Worm (Caenorhabditis elegans) whole organism, late embryonic: Measurements from ENCODE around the gene F45E4.5.

ENCODE experiments used
- F13H6.1 ChIP-seq: sonication (generic microtip); optimal IDR thresholded peaks from 2 replicates; lab custom pipeline; 2016; ENCODE audit warnings: missing genetic modification characterization, missing compliant biosample characterization
- K09A11.1 ChIP-seq: sonication (generic microtip); optimal IDR thresholded peaks from 2 replicates; lab custom pipeline; 2017; ENCODE audit warnings: antibody characterized with exemption, mild to moderate bottlenecking, missing genetic modification characterization, missing compliant biosample characterization; ENCODE audit not compliant: insufficient read depth
- T23F11.4 ChIP-seq: fragments of 200-800 bp; sonication (Bioruptor generic); optimal IDR thresholded peaks from 2 replicates; lab custom pipeline; 2018; ENCODE audit warnings: mild to moderate bottlenecking, missing genetic modification characterization, missing compliant biosample characterization
- Y22D7AL.16 ChIP-seq: sonication (generic microtip); optimal IDR thresholded peaks from 2 replicates; lab custom pipeline; 2016; ENCODE audit warnings: missing genetic modification characterization, missing compliant biosample characterization
- ahr-1 ChIP-seq: sonication (generic microtip); optimal IDR thresholded peaks from 2 replicates; lab custom pipeline; 2016; ENCODE audit warnings: missing genetic modification characterization, missing compliant biosample characterization
- ama-1 ChIP-seq: fragments of 150-350 bp; optimal IDR thresholded peaks from 2 replicates; lab custom pipeline; 2014
- ceh-14 ChIP-seq: sonication (generic microtip); optimal IDR thresholded peaks from 2 replicates; lab custom pipeline; 2016; ENCODE audit warnings: missing genotype, missing genetic modification characterization, missing compliant biosample characterization
- ceh-18 ChIP-seq: sonication (generic microtip); optimal IDR thresholded peaks from 2 replicates; lab custom pipeline; 2016; ENCODE audit warnings: missing genetic modification characterization, missing compliant biosample characterization
- ceh-19 ChIP-seq: fragments of 200-800 bp; sonication (Bioruptor generic); optimal IDR thresholded peaks from 2 replicates; lab custom pipeline; 2018; ENCODE audit warnings: mild to moderate bottlenecking, missing genetic modification characterization, missing compliant biosample characterization
- ceh-2 ChIP-seq: sonication (generic microtip); optimal IDR thresholded peaks from 2 replicates; lab custom pipeline; 2016; ENCODE audit warnings: missing genotype, missing genetic modification characterization, missing compliant biosample characterization
- ceh-22 ChIP-seq: sonication (generic microtip); optimal IDR thresholded peaks from 2 replicates; lab custom pipeline; 2017; ENCODE audit warnings: missing biosample characterization, missing genetic modification characterization
- ceh-24 ChIP-seq: sonication (generic microtip); optimal IDR thresholded peaks from 2 replicates; lab custom pipeline; 2016; ENCODE audit warnings: mild to moderate bottlenecking, missing genetic modification characterization, missing compliant biosample characterization
- ceh-30 ChIP-seq: fragments of 150-350 bp; optimal IDR thresholded peaks from 2 replicates; lab custom pipeline; 2014; ENCODE audit warnings: missing biosample characterization, missing genetic modification characterization
- ceh-31 ChIP-seq: sonication (generic microtip); optimal IDR thresholded peaks from 2 replicates; lab custom pipeline; 2016; ENCODE audit warnings: missing genetic modification characterization, missing compliant biosample characterization
- ceh-34 ChIP-seq: sonication (generic microtip); optimal IDR thresholded peaks from 2 replicates; lab custom pipeline; 2016; ENCODE audit warnings: mild to moderate bottlenecking, missing genetic modification characterization, missing compliant biosample characterization
- ceh-48 ChIP-seq: sonication (generic microtip); optimal IDR thresholded peaks from 2 replicates; lab custom pipeline; 2016; ENCODE audit warnings: missing genetic modification characterization, inconsistent platforms, missing compliant biosample characterization
- ceh-9 ChIP-seq: sonication (generic microtip); optimal IDR thresholded peaks from 2 replicates; lab custom pipeline; 2016; ENCODE audit warnings: mild to moderate bottlenecking, missing genetic modification characterization, inconsistent platforms, missing compliant biosample characterization
- che-1 ChIP-seq: sonication (generic microtip); optimal IDR thresholded peaks from 2 replicates; lab custom pipeline; 2016; ENCODE audit warnings: mild to moderate bottlenecking, missing genetic modification characterization, missing compliant biosample characterization
- dmd-4 ChIP-seq: sonication (generic microtip); optimal IDR thresholded peaks from 2 replicates; lab custom pipeline; 2016; ENCODE audit warnings: borderline replicate concordance, missing genetic modification characterization, missing compliant biosample characterization
- dve-1 ChIP-seq: sonication (generic microtip); optimal IDR thresholded peaks from 2 replicates; lab custom pipeline; 2017; ENCODE audit warnings: antibody characterized with exemption, mild to moderate bottlenecking, missing genetic modification characterization, missing compliant biosample characterization
- ets-4 ChIP-seq: sonication (generic microtip); optimal IDR thresholded peaks from 2 replicates; lab custom pipeline; 2016; ENCODE audit warnings: missing genetic modification characterization, missing compliant biosample characterization
- eyg-1 ChIP-seq: sonication (generic microtip); optimal IDR thresholded peaks from 2 replicates; lab custom pipeline; 2016; ENCODE audit warnings: missing genotype, missing genetic modification characterization, missing compliant biosample characterization
- fkh-10 ChIP-seq: fragments of 150-350 bp; optimal IDR thresholded peaks from 2 replicates; lab custom pipeline; 2014; ENCODE audit warnings: missing biosample characterization, missing genetic modification reagents, missing genetic modification characterization
- fkh-6 ChIP-seq: sonication (generic microtip); optimal IDR thresholded peaks from 2 replicates; lab custom pipeline; 2016; ENCODE audit warnings: missing genetic modification characterization, missing compliant biosample characterization
- gmeb-2 ChIP-seq: sonication (generic microtip); optimal IDR thresholded peaks from 2 replicates; lab custom pipeline; 2016; ENCODE audit warnings: missing genetic modification characterization, inconsistent platforms, missing compliant biosample characterization
- hlh-13 ChIP-seq: fragments of 200-800 bp; sonication (Bioruptor generic); optimal IDR thresholded peaks from 2 replicates; lab custom pipeline; 2018; ENCODE audit warnings: mild to moderate bottlenecking, missing genetic modification characterization, missing compliant biosample characterization
- hlh-15 ChIP-seq: sonication (generic microtip); optimal IDR thresholded peaks from 2 replicates; lab custom pipeline; 2016; ENCODE audit warnings: missing genetic modification characterization, missing compliant biosample characterization
- hlh-30 ChIP-seq: sonication (generic microtip); optimal IDR thresholded peaks from 2 replicates; lab custom pipeline; 2017; ENCODE audit warnings: antibody characterized with exemption, missing genetic modification characterization, missing compliant biosample characterization; ENCODE audit not compliant: insufficient read depth
- hlh-8 ChIP-seq: sonication (generic microtip); optimal IDR thresholded peaks from 2 replicates; lab custom pipeline; 2016; ENCODE audit warnings: missing genotype, missing genetic modification characterization, missing compliant biosample characterization
- lim-6 ChIP-seq: sonication (generic microtip); optimal IDR thresholded peaks from 2 replicates; lab custom pipeline; 2016; ENCODE audit warnings: missing genetic modification characterization, missing compliant biosample characterization
- nfya-1 ChIP-seq: sonication (generic microtip); optimal IDR thresholded peaks from 2 replicates; lab custom pipeline; 2017; ENCODE audit warnings: missing genetic modification characterization, mild to moderate bottlenecking, missing compliant biosample characterization, antibody characterized with exemption, moderate library complexity
- nhr-11 ChIP-seq: fragments of 150-350 bp; optimal IDR thresholded peaks from 2 replicates; lab custom pipeline; 2014; ENCODE audit warnings: missing biosample characterization, missing genetic modification characterization
- nhr-232 ChIP-seq: sonication (generic microtip); optimal IDR thresholded peaks from 2 replicates; lab custom pipeline; 2016; ENCODE audit warnings: missing genetic modification characterization, missing compliant biosample characterization
- odd-2 ChIP-seq: sonication (generic microtip); optimal IDR thresholded peaks from 2 replicates; lab custom pipeline; 2017; ENCODE audit warnings: antibody characterized with exemption, mild to moderate bottlenecking, missing genetic modification characterization, missing compliant biosample characterization
- pax-1 ChIP-seq: fragments of 150-350 bp; optimal IDR thresholded peaks from 2 replicates; lab custom pipeline; 2014; ENCODE audit warnings: missing biosample characterization, missing genetic modification characterization
- pha-2 ChIP-seq: sonication (generic microtip); optimal IDR thresholded peaks from 2 replicates; lab custom pipeline; 2017; ENCODE audit warnings: mild to moderate bottlenecking, missing genetic modification characterization, missing compliant biosample characterization
- pha-4 ChIP-seq: fragments of 150-350 bp; optimal IDR thresholded peaks from 2 replicates; lab custom pipeline; 2018; ENCODE audit warnings: missing biosample characterization, missing genetic modification reagents, missing genetic modification characterization
- ref-2 ChIP-seq: sonication (generic microtip); optimal IDR thresholded peaks from 2 replicates; lab custom pipeline; 2016; ENCODE audit warnings: missing genetic modification characterization, missing compliant biosample characterization
- sdc-2 ChIP-seq: sonication (generic microtip); optimal IDR thresholded peaks from 2 replicates; lab custom pipeline; 2016; ENCODE audit warnings: missing genotype, missing genetic modification characterization, missing compliant biosample characterization
- syd-9 ChIP-seq: sonication (generic microtip); optimal IDR thresholded peaks from 2 replicates; lab custom pipeline; 2016; ENCODE audit warnings: mild to moderate bottlenecking, missing genetic modification characterization, moderate library complexity, missing compliant biosample characterization
- tbx-2 ChIP-seq: sonication (generic microtip); optimal IDR thresholded peaks from 2 replicates; lab custom pipeline; 2016; ENCODE audit warnings: missing genetic modification characterization, missing compliant biosample characterization
- tbx-7 ChIP-seq: sonication (generic microtip); optimal IDR thresholded peaks from 2 replicates; lab custom pipeline; 2016; ENCODE audit warnings: missing genotype, missing genetic modification characterization, missing compliant biosample characterization
- ttx-3 ChIP-seq: sonication (generic microtip); optimal IDR thresholded peaks from 2 replicates; lab custom pipeline; 2016; ENCODE audit warnings: missing genetic modification reagents, missing genetic modification characterization, missing compliant biosample characterization
- unc-42 ChIP-seq: sonication (generic microtip); optimal IDR thresholded peaks from 2 replicates; lab custom pipeline; 2016; ENCODE audit warnings: missing genotype, missing genetic modification characterization, missing compliant biosample characterization
- unc-55 ChIP-seq: sonication (generic microtip); optimal IDR thresholded peaks from 2 replicates; lab custom pipeline; 2017; ENCODE audit warnings: missing biosample characterization, missing genetic modification reagents, missing genetic modification characterization
- unc-86 ChIP-seq: sonication (generic microtip); optimal IDR thresholded peaks from 2 replicates; lab custom pipeline; 2016; ENCODE audit warnings: missing genetic modification characterization, missing compliant biosample characterization
- zip-5 ChIP-seq: sonication (generic microtip); optimal IDR thresholded peaks from 2 replicates; lab custom pipeline; 2016; ENCODE audit warnings: missing genetic modification characterization, missing compliant biosample characterization
- ztf-16 ChIP-seq: sonication (generic microtip); optimal IDR thresholded peaks from 2 replicates; lab custom pipeline; 2017; ENCODE audit warnings: missing genetic modification characterization, missing compliant biosample characterization

The F45E4.5 gene

ce11 chrIV:7585273-7585882 is 43.5 kb downstream of the F45E4.5 start:
- TF ChIP-seq ets-4 (no peak), ceh-19 (no peak), syd-9 (tag; lab: Kevin White, UChicago) (no peak), ama-1 (lab: Kevin White, UChicago) (no peak), Y22D7AL.16 (tag; lab: Kevin White, UChicago) (no peak), che-1 (no peak), odd-2 (tag; lab: Kevin White, UChicago) (no peak), ceh-14 (peak; percentile 25), ceh-48 (peak; percentile 76), nfya-1 (peak; percentile 30), hlh-15 (tag; lab: Kevin White, UChicago) (no peak), unc-86 (tag; lab: Kevin White, UChicago) (no peak), ceh-24 (tag; lab: Kevin White, UChicago) (no peak), fkh-6 (tag; lab: Kevin White, UChicago) (no peak), pha-2 (tag; lab: Kevin White, UChicago) (no peak), ceh-31 (tag; lab: Kevin White, UChicago) (peak; percentile 54), unc-55 (GFP tag; lab: Kevin White, UChicago) (no peak), fkh-10 (GFP tag; lab: Kevin White, UChicago) (no peak), unc-42 (peak; percentile 88)

ce11 chrIV:7580062-7580614 is 48.7 kb downstream of the F45E4.5 start, which contains the start of the genes cec-5 and nol-10:
Gene cec-5, minus strand, starts transcription at chrIV:7580112.
Gene nol-10, plus strand, starts transcription at chrIV:7580597.
- TF ChIP-seq fkh-10 (GFP tag; lab: Kevin White, UChicago) (no peak), K09A11.1 (tag; lab: Kevin White, UChicago) (peak; percentile 14), pha-4 (tag; lab: Kevin White, UChicago) (no peak), ceh-22 (tag; lab: Kevin White, UChicago) (no peak), eyg-1 (tag; lab: Kevin White, UChicago) (peak; percentile 1), ets-4 (no peak), dve-1 (peak; percentile 53), ceh-9 (tag; lab: Kevin White, UChicago) (no peak), pax-1 (no peak), che-1 (no peak), fkh-6 (tag; lab: Kevin White, UChicago) (no peak), unc-55 (GFP tag; lab: Kevin White, UChicago) (no peak), unc-86 (tag; lab: Kevin White, UChicago) (no peak), nhr-11 (no peak), hlh-30 (tag; lab: Kevin White, UChicago) (peak; percentile 64), nfya-1 (peak; percentile 95), ceh-19 (peak; percentile 28), hlh-15 (tag; lab: Kevin White, UChicago) (no peak), ceh-34 (tag; lab: Kevin White, UChicago) (peak; percentile 52), ceh-24 (tag; lab: Kevin White, UChicago) (no peak), F13H6.1 (tag; lab: Kevin White, UChicago) (no peak), Y22D7AL.16 (tag; lab: Kevin White, UChicago) (no peak), unc-42 (peak; percentile 92), T23F11.4 (GFP tag; lab: Kevin White, UChicago) (no peak), nhr-232 (tag; lab: Kevin White, UChicago) (no peak), ref-2 (peak; percentile 10), ceh-18 (tag; lab: Kevin White, UChicago) (peak; percentile 49), ceh-31 (tag; lab: Kevin White, UChicago) (peak; percentile 83), gmeb-2 (tag; lab: Kevin White, UChicago) (no peak), ztf-16 (tag; lab: Kevin White, UChicago) (no peak), lim-6 (tag; lab: Kevin White, UChicago) (no peak), pha-2 (tag; lab: Kevin White, UChicago) (no peak), hlh-8 (tag; lab: Kevin White, UChicago) (no peak), ceh-2 (tag; lab: Kevin White, UChicago) (no peak), hlh-13 (GFP tag; lab: Kevin White, UChicago) (no peak), dmd-4 (tag; lab: Kevin White, UChicago) (no peak), ttx-3 (tag; lab: Kevin White, UChicago) (no peak), sdc-2 (tag; lab: Kevin White, UChicago) (no peak), ceh-14 (peak; percentile 52), ceh-30 (tag; lab: Kevin White, UChicago) (no peak), zip-5 (tag; lab: Kevin White, UChicago) (no peak), ahr-1 (no peak), tbx-7 (tag; lab: Kevin White, UChicago) (no peak), tbx-2 (tag; lab: Kevin White, UChicago) (peak; percentile 67)
- TF ChIP-seq, all 69 proteins: peak for 13
